Worm (Caenorhabditis elegans) whole organism, L4/young adult: ENCODE measurements around the gene C37C3.17.

Source experiments
- W03F9.2 ChIP-seq: fragments of 150-350 bp; optimal IDR thresholded peaks from 2 replicates; lab custom pipeline; 2014; ENCODE audit warnings: missing biosample characterization, missing genetic modification characterization
- him-1 ChIP-seq: sonication (generic microtip); optimal IDR thresholded peaks from 2 replicates; lab custom pipeline; 2016; ENCODE audit warnings: missing genotype, missing genetic modification reagents, missing genetic modification characterization, missing compliant biosample characterization

DNA sequence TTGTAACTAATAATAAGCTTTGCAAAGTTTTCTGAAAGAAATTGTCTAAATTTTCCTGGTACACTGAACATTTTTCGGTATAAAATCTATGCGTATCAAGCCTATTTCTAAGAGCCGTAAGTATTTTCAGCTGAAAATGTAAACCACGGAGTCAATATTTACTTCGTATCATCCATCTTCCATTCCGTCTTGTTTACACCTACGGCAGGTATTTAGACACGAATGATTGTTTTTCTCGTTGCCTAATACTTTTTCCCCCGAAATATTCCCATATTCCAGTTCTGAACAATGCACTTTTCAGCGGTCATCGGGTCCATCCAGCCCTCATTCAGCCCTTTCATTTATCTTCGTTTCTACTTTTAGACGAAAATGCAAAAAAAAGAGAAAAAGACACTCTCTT is 14.0 kb downstream of the C37C3.17 start:
- TF ChIP-seq him-1 (no peak), W03F9.2 (tag; lab: Kevin White, UChicago) (no peak)
